Worm (Caenorhabditis elegans): ENCODE data around the gene kin-2.

Gene kin-2

ce11 chrX:5932923-5933322, 44.7 kb downstream of the kin-2 start:
- TF ChIP-seq flt-1 (GFP tag; IDR thresholded peaks at IDR 0.05) = no peak
- no peak for TF ChIP-seq tbx-11 (GFP tag; IDR thresholded peaks at IDR 0.05)
- TF ChIP-seq pes-1 (GFP tag; IDR thresholded peaks at IDR 0.05) = no peak
- no peak for TF ChIP-seq tbx-37 (GFP tag; conservative IDR thresholded peaks at IDR 0.05)
- no peak for TF ChIP-seq hnd-1 (tag; optimal IDR thresholded peaks at IDR 0.05)
- TF ChIP-seq ets-7 (tag; optimal IDR thresholded peaks at IDR 0.05) = no peak
- no peak for TF ChIP-seq F13C5.2 (tag; optimal IDR thresholded peaks at IDR 0.05)
- TF ChIP-seq hmg-4 (GFP tag; optimal IDR thresholded peaks at IDR 0.05) = no peak
- TF ChIP-seq ceh-13 (GFP tag; optimal IDR thresholded peaks at IDR 0.05) = no peak
- no peak for TF ChIP-seq sea-1 (GFP tag; conservative IDR thresholded peaks at IDR 0.05)
- no peak for TF ChIP-seq hmbx-1 (tag; optimal IDR thresholded peaks at IDR 0.05)
- TF ChIP-seq tra-4 (tag; optimal IDR thresholded peaks at IDR 0.05) = no peak
- no peak for TF ChIP-seq ama-1 (optimal IDR thresholded peaks at IDR 0.05)
- TF ChIP-seq aly-1 (tag; optimal IDR thresholded peaks at IDR 0.05) = no peak

- TF ChIP-seq ceh-36 (tag; optimal IDR thresholded peaks at IDR 0.05) (no peak), F13C5.2 (tag; optimal IDR thresholded peaks at IDR 0.05) (no peak), ets-7 (tag; optimal IDR thresholded peaks at IDR 0.05) (no peak), scrt-1 (GFP tag; IDR thresholded peaks at IDR 0.05) (no peak), hnd-1 (tag; optimal IDR thresholded peaks at IDR 0.05) (no peak), hmg-4 (GFP tag; optimal IDR thresholded peaks at IDR 0.05) (no peak), sea-1 (GFP tag; conservative IDR thresholded peaks at IDR 0.05) (no peak), tbx-11 (GFP tag; IDR thresholded peaks at IDR 0.05) (no peak), tbx-37 (GFP tag; conservative IDR thresholded peaks at IDR 0.05) (no peak), pes-1 (GFP tag; IDR thresholded peaks at IDR 0.05) (no peak), hmbx-1 (tag; optimal IDR thresholded peaks at IDR 0.05) (no peak), ama-1 (optimal IDR thresholded peaks at IDR 0.05) (no peak), B0310.2 (tag; optimal IDR thresholded peaks at IDR 0.05) (no peak), flt-1 (GFP tag; IDR thresholded peaks at IDR 0.05) (no peak), ceh-13 (GFP tag; optimal IDR thresholded peaks at IDR 0.05) (no peak), aly-1 (tag; optimal IDR thresholded peaks at IDR 0.05) (no peak), tra-4 (tag; optimal IDR thresholded peaks at IDR 0.05) (no peak)
Measured at ce11 chrX:5930822-5931221, 46.8 kb downstream of the kin-2 start, which contains the start of gene egl-6. Gene egl-6 (plus strand): TSS chrX:5931122.

- TF ChIP-seq ets-7 (tag; optimal IDR thresholded peaks at IDR 0.05) (no peak), B0310.2 (tag; optimal IDR thresholded peaks at IDR 0.05) (no peak), flt-1 (GFP tag; IDR thresholded peaks at IDR 0.05) (no peak)
Measured at ce11 chrX:5923672-5924071, 54.0 kb downstream of the kin-2 start.

All from whole organism, early embryonic.